Fruit fly (Drosophila melanogaster): ENCODE results near the gene CG31776.

Gene CG31776

DNA sequence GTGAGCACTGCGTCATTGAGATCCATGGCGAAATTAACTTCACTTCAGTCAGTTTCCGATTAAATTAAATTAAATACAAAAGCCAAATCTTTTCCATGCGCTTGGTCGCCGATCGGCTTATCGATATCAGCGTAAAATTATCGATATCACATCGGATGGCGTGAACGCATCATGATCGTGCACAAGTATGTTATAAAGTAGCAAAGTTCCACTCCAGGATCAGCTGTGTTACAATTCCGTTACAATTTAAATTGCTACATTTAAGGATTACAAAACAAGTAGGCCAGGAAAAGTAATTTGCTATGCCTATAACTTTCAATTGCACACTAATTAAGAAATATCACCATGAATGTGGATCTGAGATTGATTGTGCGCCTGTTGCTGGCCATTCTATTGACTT lies at the start of gene CG31776, which contains the start of gene Pif1:
Gene CG31776, plus strand, starts transcription at position 314 of the 400 bp plus-strand sequence.
Gene Pif1, minus strand, starts transcription at position 136 of the 400 bp plus-strand sequence.
- TF ChIP-seq usp (GFP tag; optimal IDR thresholded peaks at IDR 0.05) (no peak), Dif (GFP tag; optimal IDR thresholded peaks at IDR 0.05; ENCODE audit: partially characterized antibody) (no peak), Hr83 (GFP tag; optimal IDR thresholded peaks at IDR 0.05; ENCODE audit: poor library complexity, severe bottlenecking) (no peak), Myc (optimal IDR thresholded peaks at IDR 0.05) (no peak), CG32264 (GFP tag; optimal IDR thresholded peaks at IDR 0.05) (no peak), ey (GFP tag; optimal IDR thresholded peaks at IDR 0.05) (no peak)

DNA sequence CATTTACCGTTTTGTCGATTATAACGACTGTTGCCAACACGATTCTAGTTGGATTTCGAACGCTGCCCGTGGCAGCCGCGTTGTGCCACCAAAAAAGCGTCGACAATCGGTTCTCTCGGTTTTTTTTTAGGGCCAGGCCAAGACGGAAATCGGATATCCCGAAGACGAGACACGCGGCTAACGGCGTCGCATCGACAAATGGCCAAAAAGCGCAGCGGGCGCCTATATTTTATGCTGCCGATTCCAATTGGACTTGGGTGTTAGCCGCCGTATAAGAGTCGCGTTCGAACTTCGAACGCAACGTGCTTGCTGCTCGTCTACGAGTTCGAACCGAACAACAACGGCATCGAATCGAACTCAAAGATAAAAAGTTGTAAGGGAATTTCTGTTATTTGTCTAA lies 47.2 kb upstream of the CG31776 start:
- TF ChIP-seq brk (GFP tag; optimal IDR thresholded peaks at IDR 0.05) (no peak), Hr78 (GFP tag; optimal IDR thresholded peaks at IDR 0.05) (no peak), usp (GFP tag; optimal IDR thresholded peaks at IDR 0.05) (no peak), tai (GFP tag; optimal IDR thresholded peaks at IDR 0.05) (no peak), lola (GFP tag; optimal IDR thresholded peaks at IDR 0.05) (no peak), Rel (GFP tag; optimal IDR thresholded peaks at IDR 0.05) (no peak), Rel (tag; optimal IDR thresholded peaks at IDR 0.05) (no peak), CG9705 (GFP tag; optimal IDR thresholded peaks at IDR 0.05) (no peak), psq (GFP tag; optimal IDR thresholded peaks at IDR 0.05) (no peak)

DNA sequence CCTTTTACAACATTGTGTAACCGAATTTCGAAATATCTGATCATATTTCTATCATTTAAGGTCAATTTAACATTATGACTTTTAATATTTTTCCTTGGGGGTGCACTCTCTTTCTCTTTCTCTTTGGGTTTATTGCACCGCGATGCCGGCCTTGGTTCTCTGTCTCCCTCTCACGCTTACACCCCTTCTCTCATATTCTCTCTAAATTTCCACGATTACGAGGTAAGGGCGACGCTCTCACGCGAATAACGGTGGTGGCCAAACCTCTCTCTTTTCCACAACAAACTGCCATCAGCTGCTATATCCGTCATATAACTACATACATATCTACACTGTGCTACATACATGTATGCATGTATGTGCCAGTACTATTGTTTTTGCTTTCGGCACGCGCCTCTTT lies 44.0 kb upstream of the CG31776 start:
- TF ChIP-seq CrebA (GFP tag; optimal IDR thresholded peaks at IDR 0.05; ENCODE audit: borderline replicate concordance) (no peak), Dfd (GFP tag; optimal IDR thresholded peaks at IDR 0.05) (no peak), ey (GFP tag; optimal IDR thresholded peaks at IDR 0.05) (no peak)

DNA sequence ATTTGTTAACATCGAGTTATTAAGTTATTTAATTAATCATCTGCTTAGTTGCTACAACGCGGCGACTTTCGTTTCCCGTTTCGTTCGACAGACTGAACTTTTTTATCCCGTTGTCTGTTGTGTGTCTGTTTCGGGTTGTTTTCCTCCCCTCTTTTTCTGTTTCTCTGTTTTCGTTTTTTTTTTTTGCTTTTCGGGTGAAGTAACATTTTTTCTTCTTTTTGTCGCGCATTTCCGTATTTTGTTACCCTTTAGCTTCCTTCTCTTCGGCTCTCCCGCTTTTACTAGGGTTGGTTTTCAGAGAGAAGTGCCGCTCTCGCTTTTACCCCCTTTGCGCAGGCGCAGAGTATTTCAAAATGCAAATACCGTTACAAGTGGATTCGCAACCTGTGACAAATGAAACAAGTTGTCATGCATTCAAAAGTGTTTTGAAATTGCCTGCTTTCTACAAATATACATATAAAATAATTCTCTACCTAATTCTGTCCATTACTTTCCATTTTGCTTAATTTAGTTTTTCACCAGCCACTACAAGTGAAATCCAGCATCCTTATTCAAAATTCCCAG lies 43.2 kb upstream of the CG31776 start, which contains the start of gene Pgant2:
Gene Pgant2, minus strand, starts transcription at position 51 of the 564 bp plus-strand sequence.
- TF ChIP-seq Hnf4 (GFP tag; optimal IDR thresholded peaks at IDR 0.05) (no peak), Vsx2 (GFP tag; optimal IDR thresholded peaks at IDR 0.05; ENCODE audit: partially characterized antibody) (peak; percentile 33), psq (GFP tag; optimal IDR thresholded peaks at IDR 0.05) (peak; percentile 8), lola (GFP tag; optimal IDR thresholded peaks at IDR 0.05) (no peak), ey (GFP tag; optimal IDR thresholded peaks at IDR 0.05) (no peak)

DNA sequence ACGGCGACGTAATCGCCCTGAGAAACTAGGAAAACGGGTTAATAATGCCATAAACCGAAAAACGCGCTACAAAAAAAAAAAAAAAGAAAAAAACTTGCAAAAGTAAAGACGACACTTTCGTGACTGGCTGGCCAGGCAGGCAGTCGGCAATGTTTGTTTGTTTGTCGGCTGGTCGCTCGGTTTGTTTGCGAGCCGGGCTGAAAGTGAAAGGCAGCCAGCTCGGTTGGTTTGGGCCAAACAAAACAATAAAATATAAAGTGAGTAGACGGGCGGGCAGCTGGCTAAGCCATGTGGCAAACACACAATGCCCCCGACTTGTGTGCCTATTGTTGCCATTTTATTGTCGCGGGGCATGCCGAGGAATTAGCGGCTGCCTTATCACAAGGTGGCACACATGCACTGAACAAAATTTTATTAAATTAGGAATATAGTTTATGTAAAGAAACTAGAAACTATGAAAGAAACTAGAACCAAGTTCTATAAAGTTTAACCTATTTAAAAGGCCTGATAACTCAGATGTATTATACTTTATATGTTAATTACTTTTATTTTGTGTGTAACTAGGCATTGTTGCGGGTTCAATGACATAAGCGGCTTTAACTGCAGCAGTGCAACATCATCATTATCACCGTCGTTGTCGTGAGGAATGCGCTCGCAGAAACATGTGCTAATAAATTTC lies 41.4 kb upstream of the CG31776 start:
- TF ChIP-seq usp (GFP tag; optimal IDR thresholded peaks at IDR 0.05), result no peak
- TF ChIP-seq sage (GFP tag; optimal IDR thresholded peaks at IDR 0.05), result no peak
- no peak for TF ChIP-seq Jra (GFP tag; optimal IDR thresholded peaks at IDR 0.05)
- TF ChIP-seq woc (GFP tag; optimal IDR thresholded peaks at IDR 0.05), result no peak
- no peak for TF ChIP-seq dmrt93B (GFP tag; optimal IDR thresholded peaks at IDR 0.05)
- TF ChIP-seq h (GFP tag; optimal IDR thresholded peaks at IDR 0.05), result no peak

DNA sequence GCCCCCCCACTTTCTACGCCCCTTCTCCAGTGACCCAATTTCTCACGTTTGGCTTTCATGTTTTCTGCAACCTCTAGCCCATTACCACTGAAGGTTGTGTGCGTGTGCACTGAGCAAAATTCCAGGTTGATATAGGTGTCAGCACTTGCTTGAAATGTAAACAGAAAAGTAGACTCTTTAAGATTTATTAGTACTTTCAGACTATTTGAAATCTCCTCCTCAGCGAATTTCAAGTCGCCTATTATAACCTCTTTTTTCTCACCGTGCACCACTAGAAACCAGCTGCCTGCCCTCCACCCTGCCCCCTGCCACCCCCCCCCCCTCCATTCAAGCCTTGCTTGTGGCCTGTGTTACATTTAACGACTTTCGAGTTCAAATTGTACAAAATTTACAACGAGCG lies 34.9 kb upstream of the CG31776 start:
- no peak for TF ChIP-seq OdsH (GFP tag; optimal IDR thresholded peaks at IDR 0.05)
- no peak for TF ChIP-seq psq (GFP tag; optimal IDR thresholded peaks at IDR 0.05)
- no peak for TF ChIP-seq dl (GFP tag; optimal IDR thresholded peaks at IDR 0.05; ENCODE audit: insufficient read depth in 1 of 2, partially characterized antibody in 2 of 2)
- TF ChIP-seq br (GFP tag; optimal IDR thresholded peaks at IDR 0.05), result no peak
- TF ChIP-seq CrebA (GFP tag; optimal IDR thresholded peaks at IDR 0.05; ENCODE audit: borderline replicate concordance), result no peak
- TF ChIP-seq Vsx2 (GFP tag; optimal IDR thresholded peaks at IDR 0.05; ENCODE audit: partially characterized antibody), result no peak
- TF ChIP-seq sv (GFP tag; optimal IDR thresholded peaks at IDR 0.05), result no peak
- no peak for TF ChIP-seq tai (GFP tag; optimal IDR thresholded peaks at IDR 0.05)

DNA sequence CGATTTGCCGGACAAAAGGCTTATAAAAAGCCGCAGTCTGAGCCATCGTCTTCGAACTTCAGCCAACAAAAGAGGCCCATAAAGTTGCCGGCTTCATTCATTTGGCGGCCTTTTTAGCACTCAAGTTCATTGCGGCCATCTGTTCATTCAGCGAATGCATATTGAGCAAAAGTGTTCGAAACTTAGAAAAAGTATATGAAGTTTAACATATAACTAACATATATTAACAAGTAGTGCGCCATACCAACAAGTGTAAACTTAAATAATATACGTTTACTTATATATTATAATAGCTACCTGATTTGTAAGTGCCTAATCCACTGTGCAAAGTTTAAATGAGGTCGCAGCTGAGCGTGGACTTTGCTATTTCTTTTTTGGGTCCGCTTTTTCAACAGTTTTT lies 33.6 kb upstream of the CG31776 start:
- TF ChIP-seq GATAd (GFP tag; optimal IDR thresholded peaks at IDR 0.05), result no peak
- no peak for TF ChIP-seq tai (GFP tag; optimal IDR thresholded peaks at IDR 0.05)
- no peak for TF ChIP-seq lola (GFP tag; optimal IDR thresholded peaks at IDR 0.05)
- no peak for TF ChIP-seq Dif (GFP tag; optimal IDR thresholded peaks at IDR 0.05; ENCODE audit: partially characterized antibody)
- no peak for TF ChIP-seq usp (GFP tag; optimal IDR thresholded peaks at IDR 0.05)
- TF ChIP-seq N (GFP tag; optimal IDR thresholded peaks at IDR 0.05), result no peak
- TF ChIP-seq CrebA (GFP tag; optimal IDR thresholded peaks at IDR 0.05; ENCODE audit: borderline replicate concordance), result no peak
- no peak for TF ChIP-seq Vsx2 (GFP tag; optimal IDR thresholded peaks at IDR 0.05; ENCODE audit: partially characterized antibody)
- TF ChIP-seq CG32264 (GFP tag; optimal IDR thresholded peaks at IDR 0.05), result no peak
- TF ChIP-seq dmrt93B (GFP tag; optimal IDR thresholded peaks at IDR 0.05), result no peak
- TF ChIP-seq dsf (GFP tag; optimal IDR thresholded peaks at IDR 0.05; ENCODE audit: borderline replicate concordance), result no peak
- no peak for TF ChIP-seq pan (optimal IDR thresholded peaks at IDR 0.05)
- no peak for TF ChIP-seq Hr78 (GFP tag; optimal IDR thresholded peaks at IDR 0.05)
- no peak for TF ChIP-seq OdsH (GFP tag; optimal IDR thresholded peaks at IDR 0.05)
- no peak for TF ChIP-seq Hr83 (GFP tag; optimal IDR thresholded peaks at IDR 0.05; ENCODE audit: poor library complexity, severe bottlenecking)
- no peak for TF ChIP-seq jim (GFP tag; optimal IDR thresholded peaks at IDR 0.05)
- TF ChIP-seq h (GFP tag; optimal IDR thresholded peaks at IDR 0.05), result no peak
- no peak for TF ChIP-seq ey (GFP tag; optimal IDR thresholded peaks at IDR 0.05)
